Worm (Caenorhabditis elegans): Measurements from ENCODE around the gene str-143.

ce11 chrV:8039085-8039525 lies 30.4 kb downstream of the str-143 start:
- TF ChIP-seq hmg-4 (GFP tag; optimal IDR thresholded peaks at IDR 0.05) (no peak), pes-1 (GFP tag; IDR thresholded peaks at IDR 0.05) (no peak), ama-1 (optimal IDR thresholded peaks at IDR 0.05) (peak; percentile 62), flt-1 (GFP tag; IDR thresholded peaks at IDR 0.05) (peak; percentile 13; the same call in 1 of the 2 replicates), sea-1 (GFP tag; conservative IDR thresholded peaks at IDR 0.05) (no peak), tbx-37 (GFP tag; conservative IDR thresholded peaks at IDR 0.05) (no peak), scrt-1 (GFP tag; IDR thresholded peaks at IDR 0.05) (no peak), tra-4 (tag; optimal IDR thresholded peaks at IDR 0.05) (no peak), tbx-11 (GFP tag; IDR thresholded peaks at IDR 0.05) (no peak)

Data from whole organism, early embryonic.